Worm (Caenorhabditis elegans): ENCODE data around the gene dpy-31.

Gene dpy-31

ce11 chrIII:7162065-7162762, 39.8 kb upstream of the dpy-31 start, which contains the start of the genes syf-2 and K04G7.1 (continued):
- TF ChIP-seq nhr-43 (tag; optimal IDR thresholded peaks at IDR 0.05; ENCODE audit: poor library complexity, severe bottlenecking) (peak; percentile 62), nhr-12 (tag; optimal IDR thresholded peaks at IDR 0.05) (no peak), egl-5 (tag; optimal IDR thresholded peaks at IDR 0.05) (peak; percentile 57), nhr-76 (tag; optimal IDR thresholded peaks at IDR 0.05) (no peak), nhr-23 (tag; optimal IDR thresholded peaks at IDR 0.05) (peak; percentile 94), hmg-11 (tag; optimal IDR thresholded peaks at IDR 0.05) (peak; percentile 65), jun-1 (tag; optimal IDR thresholded peaks at IDR 0.05) (peak; percentile 83), ama-1 (optimal IDR thresholded peaks at IDR 0.05) (peak; percentile 43), sea-2 (GFP tag; optimal IDR thresholded peaks at IDR 0.05) (no peak)

- no peak for TF ChIP-seq nhr-25 (tag; optimal IDR thresholded peaks at IDR 0.05)
- TF ChIP-seq tbx-2 (tag; optimal IDR thresholded peaks at IDR 0.05), result no peak
- TF ChIP-seq zag-1 (tag; optimal IDR thresholded peaks at IDR 0.05), result no peak
- TF ChIP-seq nhr-11 (tag; optimal IDR thresholded peaks at IDR 0.05), result no peak
- no peak for TF ChIP-seq snpc-4 (tag; optimal IDR thresholded peaks at IDR 0.05)
- TF ChIP-seq pqm-1 (tag; optimal IDR thresholded peaks at IDR 0.05), result no peak
- no peak for TF ChIP-seq ceh-16 (tag; optimal IDR thresholded peaks at IDR 0.05)
- TF ChIP-seq nhr-28 (tag; optimal IDR thresholded peaks at IDR 0.05), result no peak
- no peak for TF ChIP-seq R02D3.7 (tag; optimal IDR thresholded peaks at IDR 0.05)
- TF ChIP-seq nhr-76 (tag; optimal IDR thresholded peaks at IDR 0.05), result no peak
- TF ChIP-seq elt-2 (tag; optimal IDR thresholded peaks at IDR 0.05), result no peak
- TF ChIP-seq lin-39 (tag; optimal IDR thresholded peaks at IDR 0.05), result no peak
- TF ChIP-seq eor-1 (tag; optimal IDR thresholded peaks at IDR 0.05), result no peak
- TF ChIP-seq skn-1 (tag; optimal IDR thresholded peaks at IDR 0.05), result no peak
Observed at ce11 chrIII:7165276-7165675, 36.7 kb upstream of the dpy-31 start.

ce11 chrIII:7165816-7166229, 36.2 kb upstream of the dpy-31 start:
- TF ChIP-seq pqm-1 (tag; optimal IDR thresholded peaks at IDR 0.05), result peak; percentile 97
- TF ChIP-seq jun-1 (tag; optimal IDR thresholded peaks at IDR 0.05), result peak; percentile 82
- TF ChIP-seq nhr-11 (tag; optimal IDR thresholded peaks at IDR 0.05), result no peak
- TF ChIP-seq lin-15B (tag; optimal IDR thresholded peaks at IDR 0.05), result peak; percentile 42
- no peak for TF ChIP-seq hmg-11 (tag; optimal IDR thresholded peaks at IDR 0.05)
- TF ChIP-seq fos-1 (tag; optimal IDR thresholded peaks at IDR 0.05), result peak; percentile 18
- TF ChIP-seq skn-1 (tag; optimal IDR thresholded peaks at IDR 0.05), result peak; percentile 72
- no peak for TF ChIP-seq nhr-76 (tag; optimal IDR thresholded peaks at IDR 0.05)
- TF ChIP-seq ceh-28 (tag; optimal IDR thresholded peaks at IDR 0.05), result peak; percentile 38
- TF ChIP-seq lin-39 (tag; optimal IDR thresholded peaks at IDR 0.05), result peak; percentile 5
- TF ChIP-seq snpc-4 (tag; optimal IDR thresholded peaks at IDR 0.05), result peak; percentile 37
- TF ChIP-seq ztf-11 (tag; optimal IDR thresholded peaks at IDR 0.05), result no peak
- peak; percentile 58 for TF ChIP-seq mdl-1 (tag; optimal IDR thresholded peaks at IDR 0.05)
- peak; percentile 97 for TF ChIP-seq elt-2 (tag; optimal IDR thresholded peaks at IDR 0.05)
- TF ChIP-seq mml-1 (tag; optimal IDR thresholded peaks at IDR 0.05), result no peak
- TF ChIP-seq lsy-12 (tag; optimal IDR thresholded peaks at IDR 0.05), result peak; percentile 27
- peak; percentile 44 for TF ChIP-seq egl-5 (tag; optimal IDR thresholded peaks at IDR 0.05)
- peak; percentile 50 for TF ChIP-seq nfya-1 (tag; optimal IDR thresholded peaks at IDR 0.05; ENCODE audit: insufficient read depth)
- no peak for TF ChIP-seq fkh-2 (tag; optimal IDR thresholded peaks at IDR 0.05)
- peak; percentile 70 for TF ChIP-seq pha-4 (tag; optimal IDR thresholded peaks at IDR 0.05)

ce11 chrIII:7166664-7167567, 35.1 kb upstream of the dpy-31 start:
- TF ChIP-seq ztf-11 (tag; optimal IDR thresholded peaks at IDR 0.05) (no peak), fkh-10 (GFP tag; optimal IDR thresholded peaks at IDR 0.05) (peak; percentile 23), nhr-28 (tag; optimal IDR thresholded peaks at IDR 0.05) (no peak), elt-2 (tag; optimal IDR thresholded peaks at IDR 0.05) (peak; percentile 91), snpc-4 (tag; optimal IDR thresholded peaks at IDR 0.05) (no peak), ZK546.5 (tag; optimal IDR thresholded peaks at IDR 0.05) (no peak), ztf-4 (tag; optimal IDR thresholded peaks at IDR 0.05) (no peak), unc-39 (tag; optimal IDR thresholded peaks at IDR 0.05) (no peak), lin-15B (tag; optimal IDR thresholded peaks at IDR 0.05) (peak; percentile 74), nhr-23 (tag; optimal IDR thresholded peaks at IDR 0.05) (no peak), nfya-1 (tag; optimal IDR thresholded peaks at IDR 0.05; ENCODE audit: insufficient read depth) (peak; percentile 77), zag-1 (tag; optimal IDR thresholded peaks at IDR 0.05) (no peak), aly-2 (tag; optimal IDR thresholded peaks at IDR 0.05) (no peak), daf-12 (tag; optimal IDR thresholded peaks at IDR 0.05) (no peak), nhr-11 (tag; optimal IDR thresholded peaks at IDR 0.05) (no peak), ceh-28 (tag; optimal IDR thresholded peaks at IDR 0.05) (no peak), pqm-1 (tag; optimal IDR thresholded peaks at IDR 0.05) (peak; percentile 65), jun-1 (tag; optimal IDR thresholded peaks at IDR 0.05) (no peak), sea-2 (GFP tag; optimal IDR thresholded peaks at IDR 0.05) (no peak), egl-27 (tag; optimal IDR thresholded peaks at IDR 0.05) (peak; percentile 54), skn-1 (tag; optimal IDR thresholded peaks at IDR 0.05) (no peak), unc-62 (GFP tag; optimal IDR thresholded peaks at IDR 0.05) (no peak), elt-3 (tag; optimal IDR thresholded peaks at IDR 0.05) (no peak), ama-1 (optimal IDR thresholded peaks at IDR 0.05) (no peak), nhr-77 (tag; optimal IDR thresholded peaks at IDR 0.05) (no peak), egl-5 (tag; optimal IDR thresholded peaks at IDR 0.05) (no peak)

Data from whole organism, L3 larva.